Worm (Caenorhabditis elegans): ENCODE data around the gene ets-8.
"Not testable (repeated sequence)": the region's sequence is repeated elsewhere in the genome, so short reads cannot be mapped to it uniquely, and the experiment has no call there.

ets-8 gene

ce11 chrIV:1199501-1199900 lies 39.2 kb upstream of the ets-8 start:
- TF ChIP-seq unc-62 (GFP tag; optimal IDR thresholded peaks at IDR 0.05) (no peak), eor-1 (tag; optimal IDR thresholded peaks at IDR 0.05) (no peak), aly-2 (tag; optimal IDR thresholded peaks at IDR 0.05) (no peak), daf-12 (tag; optimal IDR thresholded peaks at IDR 0.05) (no peak), ama-1 (optimal IDR thresholded peaks at IDR 0.05) (no peak), ceh-28 (tag; optimal IDR thresholded peaks at IDR 0.05) (no peak), egl-5 (tag; optimal IDR thresholded peaks at IDR 0.05) (no peak), ZK546.5 (tag; optimal IDR thresholded peaks at IDR 0.05) (no peak), mml-1 (tag; optimal IDR thresholded peaks at IDR 0.05) (no peak), jun-1 (tag; optimal IDR thresholded peaks at IDR 0.05) (no peak), hmg-11 (tag; optimal IDR thresholded peaks at IDR 0.05) (no peak), ceh-82 (tag; optimal IDR thresholded peaks at IDR 0.05) (no peak), fkh-10 (GFP tag; optimal IDR thresholded peaks at IDR 0.05) (no peak), mdl-1 (tag; optimal IDR thresholded peaks at IDR 0.05) (no peak), skn-1 (tag; optimal IDR thresholded peaks at IDR 0.05) (no peak), nhr-11 (tag; optimal IDR thresholded peaks at IDR 0.05) (no peak), unc-39 (tag; optimal IDR thresholded peaks at IDR 0.05) (no peak), pha-4 (tag; optimal IDR thresholded peaks at IDR 0.05) (no peak), fkh-2 (tag; optimal IDR thresholded peaks at IDR 0.05) (no peak), lsy-12 (tag; optimal IDR thresholded peaks at IDR 0.05) (no peak)

ce11 chrIV:1192765-1193164 lies 32.5 kb upstream of the ets-8 start, which contains the start of gene spl-3:
Gene spl-3, plus strand, starts transcription at chrIV:1193065.
- TF ChIP-seq elt-1 (tag; optimal IDR thresholded peaks at IDR 0.05) = no peak
- TF ChIP-seq ztf-4 (tag; optimal IDR thresholded peaks at IDR 0.05) = no peak
- TF ChIP-seq unc-62 (GFP tag; optimal IDR thresholded peaks at IDR 0.05) = no peak
- no peak for TF ChIP-seq fkh-10 (GFP tag; optimal IDR thresholded peaks at IDR 0.05)
- no peak for TF ChIP-seq jun-1 (tag; optimal IDR thresholded peaks at IDR 0.05)
- no peak for TF ChIP-seq mml-1 (tag; optimal IDR thresholded peaks at IDR 0.05)
- TF ChIP-seq tbx-2 (tag; optimal IDR thresholded peaks at IDR 0.05) = no peak
- TF ChIP-seq fos-1 (tag; optimal IDR thresholded peaks at IDR 0.05) = no peak
- no peak for TF ChIP-seq ZK546.5 (tag; optimal IDR thresholded peaks at IDR 0.05)
- no peak for TF ChIP-seq sea-2 (GFP tag; optimal IDR thresholded peaks at IDR 0.05)
- TF ChIP-seq R02D3.7 (tag; optimal IDR thresholded peaks at IDR 0.05) = no peak
- TF ChIP-seq nhr-67 (tag; optimal IDR thresholded peaks at IDR 0.05) = no peak
- TF ChIP-seq snpc-4 (tag; optimal IDR thresholded peaks at IDR 0.05) = no peak
- TF ChIP-seq zag-1 (tag; optimal IDR thresholded peaks at IDR 0.05) = no peak
- TF ChIP-seq pqm-1 (tag; optimal IDR thresholded peaks at IDR 0.05) = no peak
- TF ChIP-seq ceh-16 (tag; optimal IDR thresholded peaks at IDR 0.05) = no peak
- no peak for TF ChIP-seq nhr-28 (tag; optimal IDR thresholded peaks at IDR 0.05)
- no peak for TF ChIP-seq nhr-23 (tag; optimal IDR thresholded peaks at IDR 0.05)

ce11 chrIV:1187502-1187901 lies 27.2 kb upstream of the ets-8 start, which contains the start of gene mdt-20:
Gene mdt-20, plus strand, starts transcription at chrIV:1187802.
- not testable (repeated sequence) for TF ChIP-seq egl-5, lin-15B, skn-1 (tag; optimal IDR thresholded peaks at IDR 0.05)

ce11 chrIV:1182292-1182691 lies 22.0 kb upstream of the ets-8 start, which contains the start of gene rmif-2:
Gene rmif-2, plus strand, starts transcription at chrIV:1182592.
- not testable (repeated sequence) for TF ChIP-seq nfya-1 (tag; optimal IDR thresholded peaks at IDR 0.05; ENCODE audit: insufficient read depth); jun-1 (tag; optimal IDR thresholded peaks at IDR 0.05); ZK546.5 (tag; optimal IDR thresholded peaks at IDR 0.05)

ce11 chrIV:1177683-1178082 lies 17.4 kb upstream of the ets-8 start, which contains the start of gene Y104H12D.2:
Gene Y104H12D.2, plus strand, starts transcription at chrIV:1178022.
- TF ChIP-seq lin-39 (tag; optimal IDR thresholded peaks at IDR 0.05) (no peak), pha-4 (tag; optimal IDR thresholded peaks at IDR 0.05) (peak; percentile 54), lin-15B (tag; optimal IDR thresholded peaks at IDR 0.05) (peak; percentile 23), hmg-11 (tag; optimal IDR thresholded peaks at IDR 0.05) (peak; percentile 8), nfya-1 (tag; optimal IDR thresholded peaks at IDR 0.05; ENCODE audit: insufficient read depth) (peak; percentile 29)
